Fruit fly (Drosophila melanogaster) whole organism: ENCODE data around the gene CG31740.

Experiments
- CG8478 ChIP-seq: fragments of >200 bp; optimal IDR thresholded peaks from 2 replicates; lab custom pipeline; 2018; ENCODE audit warnings: inconsistent platforms
- Dll ChIP-seq: fragments of >200 bp; optimal IDR thresholded peaks from 2 replicates; lab custom pipeline; 2017
- EcR ChIP-seq, 2 experiments: fragments of >200 bp; optimal IDR thresholded peaks; 2 replicates each; lab custom pipeline; 2017; ENCODE audit warnings: missing biosample characterization in 2 of 2, missing genetic modification characterization in 2 of 2, missing genetic modification reagents in 2 of 2
- pan ChIP-seq: fragments of >200 bp; optimal IDR thresholded peaks from 2 replicates; lab custom pipeline; 2017
- psq ChIP-seq: fragments of >200 bp; optimal IDR thresholded peaks from 2 replicates; lab custom pipeline; 2017
- usp ChIP-seq: fragments of >200 bp; optimal IDR thresholded peaks from 2 replicates; lab custom pipeline; 2017; ENCODE audit warnings: missing biosample characterization, missing genetic modification characterization, mixed read lengths

Gene CG31740

dm6 chr2L:18008653-18009052, at the start of gene CG31740:
CG31740 (plus strand) TSS chr2L:18008953.
- TF ChIP-seq psq: no peak
- no peak for TF ChIP-seq EcR (GFP tag; optimal IDR thresholded peaks at IDR 0.05; lab: Kevin White, UChicago)
- TF ChIP-seq Dll (lab: Kevin White, UChicago): no peak
- no peak for TF ChIP-seq usp (GFP tag; lab: Kevin White, UChicago)
- no peak for TF ChIP-seq CG8478 (lab: Kevin White, UChicago)
- no peak for TF ChIP-seq pan (lab: Kevin White, UChicago)

dm6 chr2L:17960214-17960613, 48.5 kb upstream of the CG31740 start:
- TF ChIP-seq CG8478 (lab: Kevin White, UChicago): no peak
- no peak for TF ChIP-seq usp (GFP tag; lab: Kevin White, UChicago)
- TF ChIP-seq EcR (GFP tag; optimal IDR thresholded peaks at IDR 0.05; lab: Kevin White, UChicago): no peak
- no peak for TF ChIP-seq Dll (lab: Kevin White, UChicago)
- no peak for TF ChIP-seq pan (lab: Kevin White, UChicago)

- TF ChIP-seq EcR (GFP tag; optimal IDR thresholded peaks at IDR 0.05; lab: Kevin White, UChicago) (no peak), Dll (lab: Kevin White, UChicago) (no peak)
These were observed 45.6 kb upstream of the CG31740 start, which contains the start of gene CG5674 for dm6 chr2L:17963071-17963567. CG5674 (plus strand) TSS chr2L:17963379.

- TF ChIP-seq usp (GFP tag; lab: Kevin White, UChicago) (no peak), pan (lab: Kevin White, UChicago) (no peak), psq (no peak), EcR (GFP tag; optimal IDR thresholded peaks at IDR 0.05; lab: Kevin White, UChicago) (no peak)
These were observed 45.0 kb upstream of the CG31740 start for dm6 chr2L:17963710-17964109.

- no peak for TF ChIP-seq usp (GFP tag; lab: Kevin White, UChicago)
- TF ChIP-seq EcR (GFP tag; optimal IDR thresholded peaks at IDR 0.05; lab: Kevin White, UChicago): no peak
- no peak for TF ChIP-seq pan (lab: Kevin White, UChicago)
- no peak for TF ChIP-seq CG8478 (lab: Kevin White, UChicago)
- TF ChIP-seq psq: no peak
- TF ChIP-seq Dll (lab: Kevin White, UChicago): no peak
These were observed 35.8 kb upstream of the CG31740 start for dm6 chr2L:17972999-17973398.

- TF ChIP-seq Dll (lab: Kevin White, UChicago) (no peak), pan (lab: Kevin White, UChicago) (no peak)
These were observed 26.4 kb upstream of the CG31740 start, which contains the start of gene btv for dm6 chr2L:17982372-17982771. btv (minus strand) TSS chr2L:17982472.

dm6 chr2L:17986099-17986498, 22.7 kb upstream of the CG31740 start, which contains the start of gene CG5681:
CG5681 (plus strand) TSS chr2L:17986399.
- TF ChIP-seq CG8478 (lab: Kevin White, UChicago): no peak

- no peak for TF ChIP-seq CG8478 (lab: Kevin White, UChicago)
- TF ChIP-seq EcR (GFP tag; optimal IDR thresholded peaks at IDR 0.05; lab: Kevin White, UChicago): no peak
- TF ChIP-seq Dll (lab: Kevin White, UChicago): no peak
- TF ChIP-seq pan (lab: Kevin White, UChicago): no peak
- no peak for TF ChIP-seq psq
- TF ChIP-seq usp (GFP tag; lab: Kevin White, UChicago): no peak
These were observed 19.8 kb upstream of the CG31740 start for dm6 chr2L:17988955-17989354.

dm6 chr2L:17990118-17990517, 18.6 kb upstream of the CG31740 start, which contains the start of gene Prosbeta5R2:
Prosbeta5R2 (plus strand) TSS chr2L:17990418.
- TF ChIP-seq EcR (GFP tag; optimal IDR thresholded peaks at IDR 0.05; lab: Kevin White, UChicago) (no peak), psq (no peak), usp (GFP tag; lab: Kevin White, UChicago) (no peak), CG8478 (lab: Kevin White, UChicago) (no peak), pan (lab: Kevin White, UChicago) (no peak), Dll (lab: Kevin White, UChicago) (no peak)

dm6 chr2L:17990771-17991170, 18.0 kb upstream of the CG31740 start:
- TF ChIP-seq EcR (GFP tag; optimal IDR thresholded peaks at IDR 0.05; lab: Kevin White, UChicago) (no peak), Dll (lab: Kevin White, UChicago) (no peak), psq (no peak), CG8478 (lab: Kevin White, UChicago) (no peak), pan (lab: Kevin White, UChicago) (no peak)

- no peak for TF ChIP-seq pan (lab: Kevin White, UChicago)
- no peak for TF ChIP-seq usp (GFP tag; lab: Kevin White, UChicago)
- peak; percentile 49 for TF ChIP-seq Dll (lab: Kevin White, UChicago)
These were observed 6.6 kb upstream of the CG31740 start for dm6 chr2L:18002149-18002548.

dm6 chr2L:18003028-18003836, 5.5 kb upstream of the CG31740 start:
- TF ChIP-seq CG8478 (lab: Kevin White, UChicago) (no peak), EcR (GFP tag; optimal IDR thresholded peaks at IDR 0.05; lab: Kevin White, UChicago) (peak in 1 of 2 experiments; percentile 43)

dm6 chr2L:18005481-18005880, 3.3 kb upstream of the CG31740 start:
- no peak for TF ChIP-seq psq
- no peak for TF ChIP-seq CG8478 (lab: Kevin White, UChicago)
- TF ChIP-seq usp (GFP tag; lab: Kevin White, UChicago): no peak
- no peak for TF ChIP-seq pan (lab: Kevin White, UChicago)
- no peak for TF ChIP-seq EcR (GFP tag; optimal IDR thresholded peaks at IDR 0.05; lab: Kevin White, UChicago)
- TF ChIP-seq Dll (lab: Kevin White, UChicago): no peak
